Fruit fly (Drosophila melanogaster) whole organism, embryonic: Measurements from ENCODE around the gene fz4.
A peak's percentile ranks its signal among the peaks of the same experiment; 100 is the strongest.

Experiments used
- Abd-B ChIP-seq: fragments of 200-800 bp; sonication (Bioruptor generic); optimal IDR thresholded peaks from 2 replicates; lab custom pipeline; 2018; ENCODE audit warnings: missing biosample characterization, mild to moderate bottlenecking, missing genetic modification characterization, moderate library complexity
- Atf3 ChIP-seq: fragments of 200-800 bp; sonication (Bioruptor generic); optimal IDR thresholded peaks from 3 replicates; lab custom pipeline; 2016; ENCODE audit warnings: missing biosample characterization, missing genetic modification characterization
- CG10209 ChIP-seq: fragments of 200-800 bp; sonication (Bioruptor generic); optimal IDR thresholded peaks from 3 replicates; lab custom pipeline; 2017; ENCODE audit warnings: missing biosample characterization, mild to moderate bottlenecking, missing genetic modification characterization, missing genetic modification reagents
- CG10565 ChIP-seq: fragments of 200-800 bp; sonication (Bioruptor generic); optimal IDR thresholded peaks from 3 replicates; lab custom pipeline; 2016; ENCODE audit warnings: missing biosample characterization, mild to moderate bottlenecking, missing genetic modification characterization
- CG10654 ChIP-seq: fragments of 200-800 bp; sonication (Bioruptor generic); optimal IDR thresholded peaks from 2 replicates; lab custom pipeline; 2016; ENCODE audit warnings: missing biosample characterization, missing genetic modification characterization
- CG10959 ChIP-seq: fragments of 200-800 bp; sonication (Bioruptor generic); IDR thresholded peaks from 2 replicates; pipeline ENCODE4 v1.3.6; 2022; ENCODE audit warnings: missing biosample characterization, missing genetic modification characterization
- CG11456 ChIP-seq: fragments of 200-800 bp; sonication (Bioruptor generic); IDR thresholded peaks from 3 replicates; pipeline ENCODE4 v1.3.6; 2022; ENCODE audit warnings: missing biosample characterization, missing genetic modification characterization
- CG13894 ChIP-seq: fragments of 200-800 bp; sonication (Bioruptor generic); optimal IDR thresholded peaks from 3 replicates; lab custom pipeline; 2018; ENCODE audit warnings: missing biosample characterization, mild to moderate bottlenecking, missing genetic modification characterization, moderate library complexity
- CG15073 ChIP-seq: fragments of 200-800 bp; sonication (Bioruptor generic); optimal IDR thresholded peaks from 2 replicates; lab custom pipeline; 2016; ENCODE audit warnings: missing biosample characterization, missing genetic modification characterization
- CG15269 ChIP-seq: fragments of 200-800 bp; sonication (Bioruptor generic); optimal IDR thresholded peaks from 2 replicates; lab custom pipeline; 2018; ENCODE audit warnings: missing biosample characterization, mild to moderate bottlenecking, missing genetic modification characterization, moderate library complexity
- CG16815 ChIP-seq: fragments of 200-800 bp; sonication (Bioruptor generic); optimal IDR thresholded peaks from 3 replicates; lab custom pipeline; 2017; ENCODE audit warnings: missing biosample characterization, mild to moderate bottlenecking, missing genetic modification characterization
- CG17361 ChIP-seq: fragments of 200-800 bp; sonication (Bioruptor generic); IDR thresholded peaks from 3 replicates; pipeline ENCODE4 v1.3.6; 2022; ENCODE audit warnings: missing biosample characterization, missing genetic modification characterization
- CG18619 ChIP-seq: fragments of 200-800 bp; sonication (Bioruptor generic); optimal IDR thresholded peaks from 3 replicates; lab custom pipeline; 2017; ENCODE audit warnings: missing biosample characterization, mild to moderate bottlenecking, missing genetic modification characterization
- CG2202 ChIP-seq: fragments of 200-800 bp; sonication (Bioruptor generic); optimal IDR thresholded peaks from 2 replicates; lab custom pipeline; 2018; ENCODE audit warnings: missing biosample characterization, mild to moderate bottlenecking, missing genetic modification characterization
- CG33213 ChIP-seq: fragments of 200-800 bp; sonication (Bioruptor generic); optimal IDR thresholded peaks from 3 replicates; lab custom pipeline; 2016; ENCODE audit warnings: missing biosample characterization, missing genetic modification characterization
- CG34224 ChIP-seq: fragments of 200-800 bp; sonication (Bioruptor generic); IDR thresholded peaks from 3 replicates; pipeline ENCODE4 v1.3.6; 2022; ENCODE audit warnings: missing biosample characterization, missing genetic modification characterization; ENCODE audit not compliant: partially characterized antibody
- CG7271 ChIP-seq: fragments of 200-800 bp; sonication (Bioruptor generic); optimal IDR thresholded peaks from 2 replicates; lab custom pipeline; 2018; ENCODE audit warnings: missing biosample characterization, mild to moderate bottlenecking, missing genetic modification characterization, moderate library complexity
- CG8944 ChIP-seq: fragments of 200-800 bp; sonication (Bioruptor generic); optimal IDR thresholded peaks from 3 replicates; lab custom pipeline; 2016; ENCODE audit warnings: missing biosample characterization, missing genetic modification characterization
- Hand ChIP-seq: fragments of 200-800 bp; sonication (Bioruptor generic); optimal IDR thresholded peaks from 2 replicates; lab custom pipeline; 2017; ENCODE audit warnings: mild to moderate bottlenecking, missing biosample characterization, missing genetic modification reagents, missing genetic modification characterization
- HmgD ChIP-seq: fragments of 200-800 bp; sonication (Bioruptor generic); optimal IDR thresholded peaks from 3 replicates; lab custom pipeline; 2016; ENCODE audit warnings: missing biosample characterization, missing genetic modification characterization
- Lpt ChIP-seq: fragments of >200 bp; optimal IDR thresholded peaks from 2 replicates; lab custom pipeline; 2018; ENCODE audit warnings: missing biosample characterization, missing genetic modification characterization
- Meics ChIP-seq: fragments of 200-800 bp; sonication (Bioruptor generic); optimal IDR thresholded peaks from 2 replicates; lab custom pipeline; 2017; ENCODE audit warnings: missing biosample characterization, mild to moderate bottlenecking, missing genetic modification characterization
- Side ChIP-seq: fragments of 200-800 bp; sonication (Bioruptor generic); optimal IDR thresholded peaks from 2 replicates; lab custom pipeline; 2016; ENCODE audit warnings: missing biosample characterization, missing genetic modification characterization
- Spps ChIP-seq: fragments of 200-800 bp; sonication (Bioruptor generic); optimal IDR thresholded peaks from 2 replicates; lab custom pipeline; 2018; ENCODE audit warnings: missing biosample characterization, mild to moderate bottlenecking, missing genetic modification characterization
- TFAM ChIP-seq: fragments of 200-800 bp; sonication (Bioruptor generic); optimal IDR thresholded peaks from 2 replicates; lab custom pipeline; 2017; ENCODE audit warnings: missing biosample characterization, missing genetic modification characterization, inconsistent platforms
- Usf ChIP-seq: fragments of 200-800 bp; sonication (Bioruptor generic); optimal IDR thresholded peaks from 2 replicates; lab custom pipeline; 2017; ENCODE audit warnings: missing genotype, missing biosample characterization, missing genetic modification characterization
- Xbp1 ChIP-seq: fragments of 200-800 bp; sonication (Bioruptor generic); optimal IDR thresholded peaks from 3 replicates; lab custom pipeline; 2016; ENCODE audit warnings: missing biosample characterization, mild to moderate bottlenecking, missing genetic modification characterization
- ato ChIP-seq: fragments of 200-800 bp; sonication (Bioruptor generic); IDR thresholded peaks from 2 replicates; pipeline ENCODE4 v1.3.6; 2022; ENCODE audit warnings: missing biosample characterization, missing genetic modification characterization; ENCODE audit not compliant: partially characterized antibody
- bbx ChIP-seq: fragments of 200-800 bp; sonication (Bioruptor generic); IDR thresholded peaks from 2 replicates; pipeline ENCODE4 v1.3.6; 2022; ENCODE audit warnings: missing biosample characterization, missing genetic modification characterization; ENCODE audit not compliant: partially characterized antibody
- cas ChIP-seq: fragments of 200-800 bp; sonication (Bioruptor generic); IDR thresholded peaks from 2 replicates; pipeline ENCODE4 v1.3.6; 2022; ENCODE audit warnings: missing biosample characterization, missing genetic modification characterization
- croc ChIP-seq: fragments of 200-800 bp; sonication (Bioruptor generic); conservative IDR thresholded peaks from 3 replicates; pipeline ENCODE4 v1.3.6; 2022; ENCODE audit warnings: missing biosample characterization, missing genetic modification characterization
- dmrt99B ChIP-seq: fragments of 200-800 bp; sonication (Bioruptor generic); optimal IDR thresholded peaks from 2 replicates; lab custom pipeline; 2018; ENCODE audit warnings: missing biosample characterization, mild to moderate bottlenecking, missing genetic modification characterization, moderate library complexity
- esg ChIP-seq: fragments of 200-800 bp; sonication (Bioruptor generic); conservative IDR thresholded peaks from 2 replicates; pipeline ENCODE4 v1.3.6; 2022; ENCODE audit warnings: missing biosample characterization, missing genetic modification characterization
- fd102C ChIP-seq: fragments of 200-800 bp; sonication (Bioruptor generic); optimal IDR thresholded peaks from 2 replicates; lab custom pipeline; 2018; ENCODE audit warnings: missing biosample characterization, mild to moderate bottlenecking, missing genetic modification characterization, moderate library complexity
- fru ChIP-seq: fragments of >200 bp; optimal IDR thresholded peaks from 2 replicates; lab custom pipeline; 2017
- fu2 ChIP-seq: fragments of 200-800 bp; sonication (Bioruptor generic); optimal IDR thresholded peaks from 2 replicates; lab custom pipeline; 2016; ENCODE audit warnings: missing biosample characterization, missing genetic modification characterization
- nom ChIP-seq: fragments of 200-800 bp; sonication (Bioruptor generic); optimal IDR thresholded peaks from 2 replicates; lab custom pipeline; 2017; ENCODE audit warnings: missing biosample characterization, missing genetic modification characterization, mild to moderate bottlenecking, moderate library complexity, missing genetic modification reagents
- p53 ChIP-seq: fragments of 200-800 bp; sonication (Bioruptor generic); optimal IDR thresholded peaks from 2 replicates; lab custom pipeline; 2016; ENCODE audit warnings: missing biosample characterization, missing genetic modification characterization
- pb ChIP-seq: fragments of 200-800 bp; sonication (Bioruptor generic); optimal IDR thresholded peaks from 3 replicates; lab custom pipeline; 2016; ENCODE audit warnings: missing biosample characterization, missing genetic modification characterization
- pfk ChIP-seq: fragments of 200-800 bp; sonication (Bioruptor generic); optimal IDR thresholded peaks from 2 replicates; lab custom pipeline; 2018; ENCODE audit warnings: missing biosample characterization, mild to moderate bottlenecking, missing genetic modification characterization, moderate library complexity
- prd ChIP-seq, 3 experiments: fragments of >200 bp in 2 of 3; fragments of 200-800 bp in 1 of 3; sonication (Bioruptor generic) in 1 of 3; optimal IDR thresholded peaks in 2 of 3; IDR thresholded peaks in 1 of 3; 2 replicates in 2 of 3; 3 replicates in 1 of 3; pipeline versions ENCODE4 v1.3.6 to Lab custom; 2017 to 2022; ENCODE audit warnings: missing biosample characterization in 1 of 3, missing genetic modification characterization in 1 of 3
- run ChIP-seq: fragments of 200-800 bp; sonication (Bioruptor generic); optimal IDR thresholded peaks from 3 replicates; lab custom pipeline; 2018; ENCODE audit warnings: missing biosample characterization, mild to moderate bottlenecking, missing genetic modification characterization
- sc ChIP-seq, 3 experiments: fragments of >200 bp in 2 of 3; fragments of 200-800 bp in 1 of 3; sonication (Bioruptor generic) in 1 of 3; optimal IDR thresholded peaks; 2 replicates in 2 of 3; 3 replicates in 1 of 3; lab custom pipeline; 2017; ENCODE audit warnings: mild to moderate bottlenecking in 1 of 3, missing biosample characterization in 1 of 3, missing genetic modification characterization in 1 of 3, missing genetic modification reagents in 1 of 3
- sisA ChIP-seq: fragments of 200-800 bp; sonication (Bioruptor generic); IDR thresholded peaks from 2 replicates; pipeline ENCODE4 v1.3.6; 2022; ENCODE audit warnings: missing biosample characterization, missing genetic modification characterization
- sna ChIP-seq: fragments of 200-800 bp; sonication (Bioruptor generic); IDR thresholded peaks from 2 replicates; pipeline ENCODE4 v1.3.6; 2022; ENCODE audit warnings: missing biosample characterization, missing genetic modification characterization; ENCODE audit not compliant: partially characterized antibody
- sqz ChIP-seq: fragments of 200-800 bp; sonication (Bioruptor generic); optimal IDR thresholded peaks from 3 replicates; lab custom pipeline; 2018; ENCODE audit warnings: missing biosample characterization, mild to moderate bottlenecking, missing genetic modification characterization
- wek ChIP-seq: fragments of 200-800 bp; sonication (Bioruptor generic); optimal IDR thresholded peaks from 3 replicates; lab custom pipeline; 2018; ENCODE audit warnings: missing biosample characterization, mild to moderate bottlenecking, missing genetic modification characterization, moderate library complexity
- zfh2 ChIP-seq: fragments of 200-800 bp; sonication (Bioruptor generic); optimal IDR thresholded peaks from 2 replicates; lab custom pipeline; 2016; ENCODE audit warnings: missing biosample characterization, missing genetic modification characterization

The fz4 gene

dm6 chrX:7095292-7095911, 14.7 kb downstream of the fz4 start (continued):
- TF ChIP-seq CG17361 (GFP tag; lab: Robert Waterston, UW) = peak; percentile 62
- TF ChIP-seq CG18619 (GFP tag; lab: Kevin White, UChicago) = peak; percentile 54
- TF ChIP-seq sqz (GFP tag; lab: Kevin White, UChicago) = no peak
- peak; percentile 33 for TF ChIP-seq fu2
- peak; percentile 91 for TF ChIP-seq CG15269
- peak; percentile 49 for TF ChIP-seq CG2202
- no peak for TF ChIP-seq fd102C (GFP tag; lab: Kevin White, UChicago)
- no peak for TF ChIP-seq CG15073
- TF ChIP-seq Usf = no peak
- no peak for TF ChIP-seq fru (lab: Kevin White, UChicago)
- TF ChIP-seq CG10959 (GFP tag; lab: Robert Waterston, UW) = no peak
- TF ChIP-seq sc (optimal IDR thresholded peaks at IDR 0.05; lab: Kevin White, UChicago) = no peak
- TF ChIP-seq sc (GFP tag; optimal IDR thresholded peaks at IDR 0.05; lab: Kevin White, UChicago) = no peak
- peak; percentile 58 for TF ChIP-seq CG33213 (GFP tag; lab: Kevin White, UChicago)
- peak; percentile 46 for TF ChIP-seq Atf3
- TF ChIP-seq sisA (GFP tag; lab: Robert Waterston, UW) = peak; percentile 82
- TF ChIP-seq bbx (GFP tag; lab: Robert Waterston, UW) = no peak
- peak; percentile 31 for TF ChIP-seq p53 (GFP tag; lab: Kevin White, UChicago)
- TF ChIP-seq CG34224 (GFP tag; lab: Robert Waterston, UW) = no peak
- peak; percentile 29 for TF ChIP-seq run
- TF ChIP-seq wek = peak; percentile 70
- TF ChIP-seq CG10565 (GFP tag; lab: Kevin White, UChicago) = no peak
- TF ChIP-seq cas (GFP tag; lab: Robert Waterston, UW) = 0 out of 2 replicates have a peak, but pooled peaks have one; percentile 31
- peak; percentile 91 for TF ChIP-seq dmrt99B (tag; lab: Kevin White, UChicago)
- no peak for TF ChIP-seq prd (optimal IDR thresholded peaks at IDR 0.05; lab: Kevin White, UChicago)
- TF ChIP-seq prd (GFP tag; IDR thresholded peaks at IDR 0.05; lab: Robert Waterston, UW) = peak; percentile 83
- no peak for TF ChIP-seq Hand
- TF ChIP-seq TFAM (GFP tag; lab: Kevin White, UChicago) = peak; percentile 26
- TF ChIP-seq CG10209 (GFP tag; lab: Kevin White, UChicago) = peak; percentile 40
- TF ChIP-seq CG10654 = peak; percentile 61
- TF ChIP-seq esg (GFP tag; lab: Robert Waterston, UW) = peak; percentile 76
- peak; percentile 85 for TF ChIP-seq Xbp1 (GFP tag; lab: Kevin White, UChicago)
- TF ChIP-seq CG13894 (tag; lab: Kevin White, UChicago) = peak; percentile 69
- peak; percentile 46; the same call in 2 of the 3 replicates for TF ChIP-seq croc (GFP tag; lab: Robert Waterston, UW)
- TF ChIP-seq HmgD = no peak
- TF ChIP-seq CG11456 (GFP tag; lab: Robert Waterston, UW) = peak; percentile 73; the same call in 2 of the 3 replicates
- TF ChIP-seq CG16815 (GFP tag; lab: Kevin White, UChicago) = peak; percentile 25
- TF ChIP-seq ato (GFP tag; lab: Robert Waterston, UW) = no peak
- TF ChIP-seq pfk (GFP tag; lab: Kevin White, UChicago) = no peak
- TF ChIP-seq zfh2 (GFP tag; lab: Kevin White, UChicago) = peak; percentile 45
- TF ChIP-seq CG7271 (tag; lab: Kevin White, UChicago) = peak; percentile 3
- no peak for TF ChIP-seq sna (GFP tag; lab: Robert Waterston, UW)
- peak; percentile 58 for TF ChIP-seq Side (GFP tag; lab: Kevin White, UChicago)
- peak; percentile 72 for TF ChIP-seq CG8944
- TF ChIP-seq nom = peak; percentile 4
- peak; percentile 50 for TF ChIP-seq pb (GFP tag; lab: Kevin White, UChicago)
- peak; percentile 39 for TF ChIP-seq Spps (tag; lab: Kevin White, UChicago)
- TF ChIP-seq Lpt (GFP tag; lab: Kevin White, UChicago) = no peak
- TF ChIP-seq Meics (GFP tag; lab: Kevin White, UChicago) = peak; percentile 73
- peak; percentile 59 for TF ChIP-seq Abd-B (GFP tag; lab: Kevin White, UChicago)
